Worm (Caenorhabditis elegans): Measurements from ENCODE around the gene rrf-3.

rrf-3 gene

DNA sequence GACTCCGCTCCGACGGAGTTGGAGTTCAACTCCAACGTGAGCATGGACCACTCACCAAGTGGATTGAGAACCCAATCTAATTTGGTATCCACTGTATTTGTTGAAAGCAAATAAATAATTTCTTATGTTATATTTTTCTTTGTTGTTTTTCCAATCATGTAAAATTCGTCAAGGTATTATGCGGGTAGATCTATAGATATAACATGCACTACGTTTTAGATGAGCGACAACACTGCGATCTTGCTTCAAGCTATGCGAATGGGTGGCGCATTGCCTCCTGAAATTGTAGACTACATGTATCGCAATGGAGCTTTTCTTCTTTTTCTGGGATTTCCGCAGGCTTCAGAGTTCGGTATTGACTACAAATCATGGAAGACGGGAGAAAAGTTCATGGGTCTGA is 17.7 kb upstream of the rrf-3 start, which contains the start of gene F10B5.2:
Gene F10B5.2 (plus strand): TSS at position 220 of the 400 bp plus-strand sequence.
- TF ChIP-seq nhr-76 (tag; optimal IDR thresholded peaks at IDR 0.05) (no peak), nhr-43 (tag; optimal IDR thresholded peaks at IDR 0.05; ENCODE audit: poor library complexity, severe bottlenecking) (no peak), mml-1 (tag; optimal IDR thresholded peaks at IDR 0.05) (no peak), ceh-28 (tag; optimal IDR thresholded peaks at IDR 0.05) (no peak), fkh-10 (GFP tag; optimal IDR thresholded peaks at IDR 0.05) (no peak), unc-62 (GFP tag; optimal IDR thresholded peaks at IDR 0.05) (no peak)

DNA sequence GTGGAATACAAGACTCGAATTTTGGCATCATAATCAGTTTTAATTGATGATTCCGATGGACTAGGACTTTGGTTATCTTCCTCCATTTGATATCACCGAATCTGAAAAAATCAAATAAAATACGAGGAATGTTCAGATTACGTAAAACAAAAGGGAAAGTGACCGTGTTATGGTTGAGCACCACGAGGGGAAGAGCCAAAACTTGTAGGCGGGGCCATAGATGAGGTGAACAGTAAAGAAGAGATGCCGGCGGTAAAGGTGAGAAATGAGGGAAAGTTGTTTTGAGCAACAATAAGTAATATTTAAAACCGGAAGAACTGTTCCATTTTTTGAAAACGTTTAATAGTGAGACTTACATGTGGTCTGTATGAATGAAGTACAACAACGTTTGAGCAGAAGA is 12.3 kb upstream of the rrf-3 start, which contains the start of gene F10B5.3:
Gene F10B5.3 (minus strand): TSS at position 101 of the 400 bp plus-strand sequence.
- TF ChIP-seq elt-3 (tag; optimal IDR thresholded peaks at IDR 0.05): no peak
- TF ChIP-seq nhr-25 (tag; optimal IDR thresholded peaks at IDR 0.05): no peak
- TF ChIP-seq aly-2 (tag; optimal IDR thresholded peaks at IDR 0.05): no peak
- no peak for TF ChIP-seq unc-62 (GFP tag; optimal IDR thresholded peaks at IDR 0.05)
- TF ChIP-seq elt-1 (tag; optimal IDR thresholded peaks at IDR 0.05): no peak
- no peak for TF ChIP-seq ztf-4 (tag; optimal IDR thresholded peaks at IDR 0.05)
- TF ChIP-seq nhr-43 (tag; optimal IDR thresholded peaks at IDR 0.05; ENCODE audit: poor library complexity, severe bottlenecking): no peak
- TF ChIP-seq nhr-23 (tag; optimal IDR thresholded peaks at IDR 0.05): no peak

- TF ChIP-seq lin-15B (tag; optimal IDR thresholded peaks at IDR 0.05): no peak
- TF ChIP-seq daf-12 (tag; optimal IDR thresholded peaks at IDR 0.05): no peak
- no peak for TF ChIP-seq ama-1 (optimal IDR thresholded peaks at IDR 0.05)
- no peak for TF ChIP-seq sea-2 (GFP tag; optimal IDR thresholded peaks at IDR 0.05)
- no peak for TF ChIP-seq ceh-9 (tag; optimal IDR thresholded peaks at IDR 0.05)
- TF ChIP-seq R02D3.7 (tag; optimal IDR thresholded peaks at IDR 0.05): no peak
- TF ChIP-seq fos-1 (tag; optimal IDR thresholded peaks at IDR 0.05): no peak
- TF ChIP-seq pha-4 (tag; optimal IDR thresholded peaks at IDR 0.05): peak; percentile 60
- TF ChIP-seq nhr-28 (tag; optimal IDR thresholded peaks at IDR 0.05): no peak
- TF ChIP-seq unc-62 (GFP tag; optimal IDR thresholded peaks at IDR 0.05): no peak
- no peak for TF ChIP-seq snpc-4 (tag; optimal IDR thresholded peaks at IDR 0.05)
- peak; percentile 37 for TF ChIP-seq fkh-10 (GFP tag; optimal IDR thresholded peaks at IDR 0.05)
- no peak for TF ChIP-seq nhr-67 (tag; optimal IDR thresholded peaks at IDR 0.05)
- no peak for TF ChIP-seq ztf-4 (tag; optimal IDR thresholded peaks at IDR 0.05)
- TF ChIP-seq ceh-82 (tag; optimal IDR thresholded peaks at IDR 0.05): no peak
- TF ChIP-seq jun-1 (tag; optimal IDR thresholded peaks at IDR 0.05): no peak
Measured at ce11 chrII:8152711-8153325, 9.4 kb upstream of the rrf-3 start.

DNA sequence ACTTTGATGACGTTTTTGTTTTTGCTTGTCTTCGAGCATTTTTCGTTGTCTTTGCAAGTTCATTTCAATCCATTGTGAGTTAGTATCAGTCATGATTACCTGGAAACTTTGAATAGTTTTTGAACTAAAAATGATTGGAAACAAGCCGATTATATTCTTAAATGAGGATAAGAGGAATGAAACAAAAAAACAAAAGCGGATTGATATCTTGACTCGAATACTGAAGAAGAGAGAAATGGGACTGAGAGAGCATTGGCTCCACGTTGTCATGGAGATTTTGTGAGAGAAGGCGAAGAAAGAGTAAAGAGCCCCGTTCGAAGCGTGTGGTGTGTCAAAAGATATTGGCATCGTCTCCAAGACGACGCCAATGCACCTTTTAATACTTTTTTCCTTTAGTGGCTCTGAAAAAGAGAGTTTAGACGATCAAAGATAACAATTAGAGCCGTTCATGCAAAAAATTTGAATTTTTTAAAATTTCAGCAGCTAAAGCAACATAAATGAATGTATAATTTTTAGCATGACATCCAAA is 5.4 kb upstream of the rrf-3 start, which contains the start of the genes tub-1 and tmem-138:
Gene tub-1 (minus strand): TSS at position 101 of the 529 bp plus-strand sequence.
Gene tmem-138 (plus strand): TSS at position 479 of the 529 bp plus-strand sequence.
- TF ChIP-seq ceh-16 (tag; optimal IDR thresholded peaks at IDR 0.05) (no peak), nhr-11 (tag; optimal IDR thresholded peaks at IDR 0.05) (peak; percentile 44)

DNA sequence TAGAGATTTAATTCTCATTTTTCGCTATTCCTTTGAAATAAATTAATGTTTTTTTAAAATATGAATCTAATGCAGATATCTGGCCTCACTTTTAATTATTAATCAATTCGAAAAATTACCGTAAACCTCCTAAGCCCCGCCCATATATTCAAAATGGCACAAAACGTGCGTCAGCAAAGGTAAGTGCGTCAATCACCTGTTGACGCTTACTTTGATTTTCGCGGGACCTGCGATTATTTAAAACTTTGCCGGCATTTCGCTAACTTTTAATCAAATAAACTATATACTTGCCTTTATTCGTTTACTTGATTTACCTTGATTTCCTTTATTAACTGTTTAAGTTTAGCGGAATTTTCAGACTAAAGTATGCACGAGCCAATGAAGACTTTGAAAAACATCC is 4.3 kb upstream of the rrf-3 start, which contains the start of gene pch-2:
Gene pch-2 (plus strand): TSS at position 359 of the 400 bp plus-strand sequence.
- no peak for TF ChIP-seq ceh-9 (tag; optimal IDR thresholded peaks at IDR 0.05)
- TF ChIP-seq fos-1 (tag; optimal IDR thresholded peaks at IDR 0.05): no peak
- no peak for TF ChIP-seq nhr-11 (tag; optimal IDR thresholded peaks at IDR 0.05)
- TF ChIP-seq jun-1 (tag; optimal IDR thresholded peaks at IDR 0.05): no peak
- TF ChIP-seq aly-2 (tag; optimal IDR thresholded peaks at IDR 0.05): no peak
- TF ChIP-seq mml-1 (tag; optimal IDR thresholded peaks at IDR 0.05): no peak
- no peak for TF ChIP-seq mdl-1 (tag; optimal IDR thresholded peaks at IDR 0.05)
- TF ChIP-seq nhr-12 (tag; optimal IDR thresholded peaks at IDR 0.05): no peak
- TF ChIP-seq elt-3 (tag; optimal IDR thresholded peaks at IDR 0.05): no peak
- TF ChIP-seq ceh-82 (tag; optimal IDR thresholded peaks at IDR 0.05): no peak
- TF ChIP-seq fkh-10 (GFP tag; optimal IDR thresholded peaks at IDR 0.05): no peak
- no peak for TF ChIP-seq nhr-77 (tag; optimal IDR thresholded peaks at IDR 0.05)
- peak; percentile 53 for TF ChIP-seq snpc-4 (tag; optimal IDR thresholded peaks at IDR 0.05)
- no peak for TF ChIP-seq nhr-28 (tag; optimal IDR thresholded peaks at IDR 0.05)
- TF ChIP-seq nhr-237 (tag; optimal IDR thresholded peaks at IDR 0.05): no peak
- no peak for TF ChIP-seq tbx-2 (tag; optimal IDR thresholded peaks at IDR 0.05)
- no peak for TF ChIP-seq ama-1 (optimal IDR thresholded peaks at IDR 0.05)
- TF ChIP-seq ceh-28 (tag; optimal IDR thresholded peaks at IDR 0.05): no peak
- TF ChIP-seq lin-15B (tag; optimal IDR thresholded peaks at IDR 0.05): peak; percentile 70
- TF ChIP-seq nhr-76 (tag; optimal IDR thresholded peaks at IDR 0.05): no peak
- no peak for TF ChIP-seq elt-1 (tag; optimal IDR thresholded peaks at IDR 0.05)
- no peak for TF ChIP-seq nhr-67 (tag; optimal IDR thresholded peaks at IDR 0.05)
- no peak for TF ChIP-seq eor-1 (tag; optimal IDR thresholded peaks at IDR 0.05)
- no peak for TF ChIP-seq nhr-23 (tag; optimal IDR thresholded peaks at IDR 0.05)
- peak; percentile 33 for TF ChIP-seq nhr-43 (tag; optimal IDR thresholded peaks at IDR 0.05; ENCODE audit: poor library complexity, severe bottlenecking)
- no peak for TF ChIP-seq unc-62 (GFP tag; optimal IDR thresholded peaks at IDR 0.05)
- no peak for TF ChIP-seq skn-1 (tag; optimal IDR thresholded peaks at IDR 0.05)
- TF ChIP-seq egl-27 (tag; optimal IDR thresholded peaks at IDR 0.05): no peak
- no peak for TF ChIP-seq zag-1 (tag; optimal IDR thresholded peaks at IDR 0.05)
- no peak for TF ChIP-seq unc-39 (tag; optimal IDR thresholded peaks at IDR 0.05)
- TF ChIP-seq nfya-1 (tag; optimal IDR thresholded peaks at IDR 0.05; ENCODE audit: insufficient read depth): peak; percentile 71
- TF ChIP-seq nhr-25 (tag; optimal IDR thresholded peaks at IDR 0.05): peak; percentile 53
- no peak for TF ChIP-seq ztf-4 (tag; optimal IDR thresholded peaks at IDR 0.05)
- TF ChIP-seq ztf-11 (tag; optimal IDR thresholded peaks at IDR 0.05): no peak
- no peak for TF ChIP-seq egl-5 (tag; optimal IDR thresholded peaks at IDR 0.05)
- no peak for TF ChIP-seq R02D3.7 (tag; optimal IDR thresholded peaks at IDR 0.05)

All from whole organism, L3 larva.